In the genomic region with DNA sequence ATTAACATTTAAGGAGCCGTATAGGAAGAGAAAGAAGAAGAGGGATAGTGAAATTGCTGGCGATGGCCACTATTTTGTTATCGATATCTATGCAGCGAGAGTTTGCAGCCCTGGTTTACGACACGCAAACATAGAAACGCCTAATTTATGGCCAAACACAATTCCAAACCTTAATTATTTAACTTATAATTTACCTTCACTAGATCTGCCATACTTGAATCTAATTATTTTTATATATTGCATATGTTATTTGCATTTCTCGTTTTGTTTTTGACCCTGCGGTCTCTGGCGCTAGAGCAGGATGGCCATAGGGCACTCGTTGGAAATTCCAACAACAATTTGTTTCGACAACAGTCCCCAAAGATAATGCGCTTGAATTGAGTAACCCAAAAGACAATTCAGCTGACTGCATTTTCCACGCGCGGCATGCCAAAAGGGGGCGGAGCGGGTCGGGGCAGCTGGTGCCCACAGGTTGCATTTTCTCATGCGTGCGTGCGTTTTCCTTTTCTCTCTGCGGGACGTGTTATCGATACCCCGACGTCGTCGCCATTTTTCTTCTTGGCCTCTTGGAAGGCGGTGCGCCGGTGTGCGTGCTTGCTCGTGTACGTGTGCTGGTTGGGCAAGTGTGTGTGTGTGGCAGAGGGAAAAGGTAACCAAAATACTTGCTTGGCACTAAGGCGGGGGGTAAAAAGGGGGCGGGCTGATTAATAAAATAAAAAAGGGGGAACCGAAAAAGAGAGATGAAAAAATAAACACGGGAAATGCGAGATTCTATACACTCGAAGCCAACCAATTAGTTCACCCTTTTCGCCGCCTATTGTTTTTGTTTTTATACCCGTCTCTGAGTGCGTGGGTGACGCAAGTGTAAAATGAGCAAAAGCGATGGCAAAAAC, we compare ENCODE assay signal across 2 fruit fly cellular contexts.
TF ChIP-seq lines count a peak whose summit lies in the region.

No protein-coding gene starts in this region.

TF ChIP-seq in whole organism, embryonic, 481 proteins besides CTCF, POLR2A, EP300 and RAD21 (continued from another document and continues in another):
- TF ChIP-seq insv (GFP tag; optimal IDR thresholded peaks at IDR 0.05; lab: Kevin White, UChicago) = peak in 1 of 2 experiments; percentile 19
- peak; percentile 24 for TF ChIP-seq CG6254 (GFP tag; optimal IDR thresholded peaks at IDR 0.05; lab: Kevin White, UChicago)
- peak; percentile 22 for TF ChIP-seq CG11504 (tag; optimal IDR thresholded peaks at IDR 0.05; lab: Kevin White, UChicago)
- TF ChIP-seq trem (tag; optimal IDR thresholded peaks at IDR 0.05; lab: Kevin White, UChicago) = peak; percentile 19
- 0 out of 2 replicates have a peak, but pooled peaks have one; percentile 16 for TF ChIP-seq wor (GFP tag; IDR thresholded peaks at IDR 0.05; lab: Robert Waterston, UW)
- TF ChIP-seq nom (GFP tag; optimal IDR thresholded peaks at IDR 0.05; lab: Kevin White, UChicago) = peak; percentile 87
- peak; percentile 57 for TF ChIP-seq CG6689 (GFP tag; IDR thresholded peaks at IDR 0.05; lab: Robert Waterston, UW)
- TF ChIP-seq ci (GFP tag; IDR thresholded peaks at IDR 0.05; lab: Robert Waterston, UW) = peak; percentile 59; the same call in 2 of the 3 replicates
- peak; percentile 68 for TF ChIP-seq sd (tag; optimal IDR thresholded peaks at IDR 0.05; lab: Kevin White, UChicago)
- no peak for TF ChIP-seq Dad (GFP tag; optimal IDR thresholded peaks at IDR 0.05; lab: Kevin White, UChicago)
- TF ChIP-seq rib (GFP tag; IDR thresholded peaks at IDR 0.05; lab: Robert Waterston, UW) = peak; percentile 34
- peak; percentile 15 for TF ChIP-seq CG17829 (tag; optimal IDR thresholded peaks at IDR 0.05; lab: Kevin White, UChicago)
- peak; percentile 71; the same call in 3 of the 4 replicates for TF ChIP-seq Gug (GFP tag; IDR thresholded peaks at IDR 0.05; lab: Robert Waterston, UW)
- no peak for TF ChIP-seq Fer2 (tag; optimal IDR thresholded peaks at IDR 0.05; lab: Kevin White, UChicago)
- TF ChIP-seq sob (GFP tag; IDR thresholded peaks at IDR 0.05; lab: Robert Waterston, UW) = peak; percentile 69
- peak; percentile 20 for TF ChIP-seq Fer1 (GFP tag; optimal IDR thresholded peaks at IDR 0.05; lab: Kevin White, UChicago)
- TF ChIP-seq ham (GFP tag; IDR thresholded peaks at IDR 0.05; lab: Robert Waterston, UW) = no peak
- no peak for TF ChIP-seq HmgD (GFP tag; optimal IDR thresholded peaks at IDR 0.05; lab: Kevin White, UChicago)
- TF ChIP-seq Asciz (GFP tag; optimal IDR thresholded peaks at IDR 0.05; lab: Kevin White, UChicago) = no peak
- TF ChIP-seq Xrp1 (GFP tag; IDR thresholded peaks at IDR 0.05; lab: Robert Waterston, UW) = peak; percentile 55; the same call in 1 of the 2 replicates
- TF ChIP-seq CG34376 (GFP tag; optimal IDR thresholded peaks at IDR 0.05; lab: Kevin White, UChicago) = no peak
- TF ChIP-seq fd96Cb (tag; optimal IDR thresholded peaks at IDR 0.05; lab: Kevin White, UChicago) = peak; percentile 17
- peak; percentile 63 for TF ChIP-seq H2.0 (GFP tag; IDR thresholded peaks at IDR 0.05; lab: Robert Waterston, UW)
- TF ChIP-seq Dek (tag; optimal IDR thresholded peaks at IDR 0.05; lab: Kevin White, UChicago) = no peak
- peak; percentile 35 for TF ChIP-seq Ets65A (GFP tag; lab: Kevin White, UChicago)
- TF ChIP-seq disco-r (GFP tag; optimal IDR thresholded peaks at IDR 0.05; lab: Kevin White, UChicago) = no peak
- TF ChIP-seq CG14014 (GFP tag; IDR thresholded peaks at IDR 0.05; lab: Robert Waterston, UW) = peak; percentile 73
- peak; percentile 50 for TF ChIP-seq klu (GFP tag; IDR thresholded peaks at IDR 0.05; lab: Robert Waterston, UW)
- no peak for TF ChIP-seq D (optimal IDR thresholded peaks at IDR 0.05; lab: Kevin White, UChicago)
- peak; percentile 8 for TF ChIP-seq D (GFP tag; optimal IDR thresholded peaks at IDR 0.05; lab: Kevin White, UChicago)
- peak; percentile 6 to 8 for TF ChIP-seq bsh (GFP tag; optimal IDR thresholded peaks at IDR 0.05; lab: Kevin White, UChicago)
- TF ChIP-seq sens (GFP tag; lab: Kevin White, UChicago) = peak; percentile 85
- peak; percentile 62 for TF ChIP-seq lmd (GFP tag; IDR thresholded peaks at IDR 0.05; lab: Robert Waterston, UW)
- TF ChIP-seq lov (optimal IDR thresholded peaks at IDR 0.05; lab: Kevin White, UChicago) = no peak
- no peak for TF ChIP-seq lov (GFP tag; IDR thresholded peaks at IDR 0.05; lab: Robert Waterston, UW)
- TF ChIP-seq zen (tag; optimal IDR thresholded peaks at IDR 0.05; lab: Kevin White, UChicago) = peak; percentile 54
- no peak for TF ChIP-seq Elba2 (GFP tag; optimal IDR thresholded peaks at IDR 0.05; lab: Kevin White, UChicago)
- peak; percentile 45 for TF ChIP-seq stwl (tag; optimal IDR thresholded peaks at IDR 0.05; lab: Kevin White, UChicago)
- 0 out of 2 replicates have a peak, but pooled peaks have one; percentile 8 for TF ChIP-seq CG32767 (GFP tag; IDR thresholded peaks at IDR 0.05; lab: Robert Waterston, UW)
- peak; percentile 69 for TF ChIP-seq bbx (GFP tag; IDR thresholded peaks at IDR 0.05; lab: Robert Waterston, UW; ENCODE audit: partially characterized antibody)
- TF ChIP-seq Nf-YA (GFP tag; IDR thresholded peaks at IDR 0.05; lab: Robert Waterston, UW) = peak; percentile 60; the same call in 1 of the 2 replicates
- TF ChIP-seq Dbx (GFP tag; IDR thresholded peaks at IDR 0.05; lab: Robert Waterston, UW) = peak; percentile 77; the same call in 2 of the 3 replicates
- TF ChIP-seq Med (GFP tag; lab: Kevin White, UChicago) = peak; percentile 94
- TF ChIP-seq ssp (GFP tag; IDR thresholded peaks at IDR 0.05; lab: Robert Waterston, UW) = peak; percentile 47
- TF ChIP-seq PHDP (tag; optimal IDR thresholded peaks at IDR 0.05; lab: Kevin White, UChicago) = peak; percentile 21
- peak; percentile 53; the same call in 1 of the 3 replicates for TF ChIP-seq CG3726 (GFP tag; IDR thresholded peaks at IDR 0.05; lab: Robert Waterston, UW)
- TF ChIP-seq kni (GFP tag; optimal IDR thresholded peaks at IDR 0.05; lab: Kevin White, UChicago) = peak; percentile 5
- peak; percentile 77 for TF ChIP-seq CG13287 (GFP tag; IDR thresholded peaks at IDR 0.05; lab: Robert Waterston, UW; ENCODE audit: partially characterized antibody)
- TF ChIP-seq CG9609 (GFP tag; optimal IDR thresholded peaks at IDR 0.05; lab: Kevin White, UChicago) = no peak
- no peak for TF ChIP-seq CG5180 (GFP tag; optimal IDR thresholded peaks at IDR 0.05; lab: Kevin White, UChicago)
- TF ChIP-seq nau (GFP tag; optimal IDR thresholded peaks at IDR 0.05; lab: Kevin White, UChicago) = no peak
- TF ChIP-seq Dref (GFP tag; IDR thresholded peaks at IDR 0.05; lab: Robert Waterston, UW) = peak; percentile 75
- TF ChIP-seq her (GFP tag; optimal IDR thresholded peaks at IDR 0.05; lab: Kevin White, UChicago) = peak; percentile 29
- peak; percentile 4 for TF ChIP-seq CG6683 (GFP tag; optimal IDR thresholded peaks at IDR 0.05; lab: Kevin White, UChicago)
- peak; percentile 41; the same call in 2 of the 3 replicates for TF ChIP-seq B-H1 (GFP tag; IDR thresholded peaks at IDR 0.05; lab: Robert Waterston, UW)
- TF ChIP-seq slp2 (GFP tag; optimal IDR thresholded peaks at IDR 0.05; lab: Kevin White, UChicago) = no peak
- peak; percentile 67 for TF ChIP-seq CG10366 (GFP tag; IDR thresholded peaks at IDR 0.05; lab: Robert Waterston, UW)
- no peak for TF ChIP-seq CG10462 (GFP tag; optimal IDR thresholded peaks at IDR 0.05; lab: Kevin White, UChicago)
- peak; percentile 68 for TF ChIP-seq ttk (GFP tag; IDR thresholded peaks at IDR 0.05; lab: Robert Waterston, UW)
- TF ChIP-seq bowl (GFP tag; IDR thresholded peaks at IDR 0.05; lab: Robert Waterston, UW) = peak; percentile 37; the same call in 1 of the 2 replicates

TF ChIP-seq in whole organism, prepupa, 60 proteins besides CTCF, POLR2A, EP300 and RAD21 (continued from another document):
- TF ChIP-seq CG8319 (GFP tag; optimal IDR thresholded peaks at IDR 0.05; lab: Kevin White, UChicago) (peak; percentile 79), CG10631 (GFP tag; optimal IDR thresholded peaks at IDR 0.05; lab: Kevin White, UChicago) (no peak), CG8632 (GFP tag; optimal IDR thresholded peaks at IDR 0.05; lab: Kevin White, UChicago) (peak; percentile 77), CG6808 (GFP tag; optimal IDR thresholded peaks at IDR 0.05; lab: Kevin White, UChicago) (no peak), CG10669 (GFP tag; optimal IDR thresholded peaks at IDR 0.05; lab: Kevin White, UChicago) (no peak), Gug (GFP tag; IDR thresholded peaks at IDR 0.05; lab: Robert Waterston, UW) (peak; percentile 87), Blimp-1 (GFP tag; optimal IDR thresholded peaks at IDR 0.05; lab: Kevin White, UChicago) (peak; percentile 19), Eip93F (GFP tag; optimal IDR thresholded peaks at IDR 0.05; lab: Kevin White, UChicago) (peak; percentile 38), CG11762 (GFP tag; optimal IDR thresholded peaks at IDR 0.05; lab: Kevin White, UChicago; ENCODE audit: insufficient read depth) (peak; percentile 49), CG11294 (GFP tag; IDR thresholded peaks at IDR 0.05; lab: Robert Waterston, UW) (peak; percentile 74), fkh (GFP tag; optimal IDR thresholded peaks at IDR 0.05; lab: Kevin White, UChicago) (no peak), spab (GFP tag; optimal IDR thresholded peaks at IDR 0.05; lab: Kevin White, UChicago) (no peak), Sox14 (GFP tag; optimal IDR thresholded peaks at IDR 0.05; lab: Kevin White, UChicago) (peak; percentile 81)
